Worm (Caenorhabditis elegans): Measurements from ENCODE around the gene sdz-18.

DNA sequence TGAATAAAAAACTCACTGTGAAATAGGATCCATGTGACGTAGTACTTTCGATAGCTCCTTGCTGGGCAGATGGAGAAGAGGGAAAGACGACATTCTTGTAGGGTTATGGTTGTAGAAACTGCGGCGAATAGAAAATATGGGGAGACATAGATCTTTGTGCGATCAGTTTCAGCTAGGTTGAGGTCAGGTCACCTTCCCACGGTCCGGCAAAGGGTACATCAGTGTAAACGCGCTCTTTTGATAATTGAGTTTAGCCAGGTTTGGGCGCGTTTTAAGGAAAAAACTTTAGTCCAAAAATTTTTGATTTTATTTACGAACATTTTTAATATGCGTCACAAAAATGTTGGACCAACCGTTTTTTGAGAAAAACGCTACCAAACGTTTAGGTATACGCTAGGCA is 49.8 kb upstream of the sdz-18 start, which contains the start of gene F36H5.17:
- TF ChIP-seq nhr-76 (tag; optimal IDR thresholded peaks at IDR 0.05) (no peak), ceh-28 (tag; optimal IDR thresholded peaks at IDR 0.05) (no peak), nhr-77 (tag; optimal IDR thresholded peaks at IDR 0.05) (no peak), ztf-11 (tag; optimal IDR thresholded peaks at IDR 0.05) (no peak), R02D3.7 (tag; optimal IDR thresholded peaks at IDR 0.05) (no peak), nhr-237 (tag; optimal IDR thresholded peaks at IDR 0.05) (no peak), ama-1 (optimal IDR thresholded peaks at IDR 0.05) (no peak), tbx-2 (tag; optimal IDR thresholded peaks at IDR 0.05) (no peak), mdl-1 (tag; optimal IDR thresholded peaks at IDR 0.05) (no peak), snpc-4 (tag; optimal IDR thresholded peaks at IDR 0.05) (no peak)
